Worm (Caenorhabditis elegans) whole organism, L1 larva: ENCODE results near the gene F59D12.5.

Experiments used
- nhr-237 ChIP-seq: fragments of 150-350 bp; optimal IDR thresholded peaks from 2 replicates; lab custom pipeline; 2014; ENCODE audit warnings: missing biosample characterization, missing genetic modification characterization
- pax-3 ChIP-seq: fragments of 200-800 bp; sonication (Bioruptor generic); optimal IDR thresholded peaks from 2 replicates; lab custom pipeline; 2018; ENCODE audit warnings: mild to moderate bottlenecking, missing genetic modification characterization, moderate library complexity, missing compliant biosample characterization
- tbx-2 ChIP-seq: sonication (generic microtip); optimal IDR thresholded peaks from 2 replicates; lab custom pipeline; 2016; ENCODE audit warnings: missing genetic modification characterization, missing compliant biosample characterization

DNA sequence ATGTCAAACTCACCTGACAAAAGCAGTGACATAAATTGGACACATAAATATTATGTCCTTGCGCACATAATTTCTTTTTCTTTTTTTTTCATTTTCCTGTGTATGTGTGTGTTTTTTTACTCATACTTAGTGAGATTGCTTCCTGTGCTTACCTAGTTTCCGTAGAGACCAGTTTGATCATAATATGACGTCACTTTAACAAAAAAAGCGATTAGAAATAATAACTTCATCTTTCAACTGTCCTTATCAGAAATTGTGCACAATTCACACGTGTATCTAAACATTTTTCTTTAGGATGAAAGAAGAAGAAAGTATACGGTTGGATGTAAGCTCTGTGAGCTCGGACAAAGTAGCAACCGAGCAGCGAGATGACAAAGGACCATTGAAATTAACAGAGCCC is 25.1 kb downstream of the F59D12.5 start:
- no peak for TF ChIP-seq nhr-237 (tag; lab: Kevin White, UChicago)
- no peak for TF ChIP-seq tbx-2
- TF ChIP-seq pax-3 (tag; lab: Kevin White, UChicago) = no peak
